Fruit fly (Drosophila melanogaster): ENCODE results near the gene Glut4EF.

DNA sequence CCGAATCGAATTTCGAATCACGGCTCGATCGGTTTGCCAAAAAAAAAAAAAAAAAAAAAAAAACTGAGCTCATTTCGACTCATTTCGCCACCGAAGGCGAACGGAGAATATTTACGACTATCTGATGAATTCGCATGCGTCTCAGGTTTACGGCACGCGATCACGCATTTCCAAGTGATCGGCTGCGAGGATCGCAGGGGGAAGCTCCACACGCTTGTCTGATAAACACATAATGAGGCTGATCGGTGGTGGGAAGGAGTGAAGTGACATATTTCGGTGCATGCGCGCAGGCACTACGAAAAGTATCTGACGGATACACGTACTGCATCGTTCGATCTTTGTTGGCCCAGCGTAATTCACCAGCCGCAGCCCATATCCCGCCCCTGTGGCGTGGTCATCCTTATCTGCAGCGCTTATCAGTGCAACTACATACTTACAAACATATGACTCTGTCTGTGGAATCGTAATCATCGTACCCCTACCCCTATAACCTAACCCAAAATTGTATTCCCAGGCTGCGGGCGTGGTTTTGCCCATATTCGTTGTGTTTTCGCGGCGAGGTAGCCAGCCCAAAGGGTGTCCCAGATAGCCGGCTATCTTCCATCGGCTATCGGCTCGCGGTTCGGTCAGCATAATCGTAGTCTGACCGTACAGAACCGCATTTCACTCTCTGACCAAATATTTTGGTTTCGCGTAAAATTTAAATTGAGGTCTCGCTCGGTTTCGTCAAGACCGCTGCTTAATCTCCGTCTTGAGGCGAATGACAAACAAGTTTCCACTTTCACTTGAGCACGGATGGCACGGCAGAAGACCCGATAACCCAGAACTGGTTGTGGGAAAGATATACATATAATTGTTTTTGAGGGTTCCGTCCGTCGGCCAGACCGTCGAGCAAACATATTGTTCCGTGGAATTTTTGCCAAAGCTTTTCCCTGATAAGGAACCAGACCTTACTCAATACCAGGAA lies 52.7 kb downstream of the Glut4EF start:
- no peak for TF ChIP-seq pan (optimal IDR thresholded peaks at IDR 0.05)
- no peak for TF ChIP-seq psq (optimal IDR thresholded peaks at IDR 0.05)

All from whole organism.